Fruit fly (Drosophila melanogaster): ENCODE results near the gene Vha16-3.

Vha16-3 gene

DNA sequence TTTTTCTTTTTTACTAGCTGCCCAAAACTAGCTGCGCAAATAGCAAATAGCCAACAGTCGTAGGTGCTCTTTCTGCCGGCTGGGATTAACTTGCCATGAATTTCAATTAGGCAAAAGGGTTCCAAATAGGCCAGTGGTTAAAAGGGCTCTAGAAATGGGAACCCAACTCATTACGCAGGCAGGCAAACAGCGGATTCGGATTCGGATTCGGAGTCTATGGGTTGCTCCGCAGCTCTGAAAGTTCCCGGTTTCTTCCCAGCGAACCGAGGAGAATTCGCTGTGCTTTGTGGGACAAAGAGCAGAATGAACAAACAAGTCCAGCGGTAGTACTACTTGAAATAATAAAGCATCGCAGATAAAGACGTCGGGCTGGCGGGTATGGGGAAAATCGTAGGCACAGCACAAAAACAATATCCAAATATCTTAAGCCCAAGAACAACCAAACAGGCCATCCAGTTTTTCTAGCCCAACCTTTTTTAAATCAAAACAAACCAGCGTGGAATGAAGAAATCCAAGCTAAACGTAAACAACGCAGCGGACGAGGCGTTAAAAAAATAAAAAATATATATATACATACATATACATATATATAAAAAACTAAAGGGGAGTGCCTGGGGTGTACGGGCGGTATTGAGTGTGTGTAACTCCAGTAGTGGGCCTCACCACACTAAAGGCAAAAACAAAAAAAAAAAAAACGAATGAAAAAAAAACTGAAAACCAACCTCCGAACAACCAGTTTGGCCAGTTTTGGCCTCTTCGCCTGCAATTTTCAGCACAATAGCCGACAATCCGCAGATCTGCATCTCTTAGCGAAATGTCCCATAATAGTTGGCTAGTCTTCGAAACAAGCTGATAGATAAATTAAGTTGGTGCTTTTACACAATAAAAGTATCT is 31.0 kb upstream of the Vha16-3 start:
- no peak for TF ChIP-seq usp (GFP tag; optimal IDR thresholded peaks at IDR 0.05)
- TF ChIP-seq psq (optimal IDR thresholded peaks at IDR 0.05), result no peak
- no peak for TF ChIP-seq Dll (optimal IDR thresholded peaks at IDR 0.05)
- TF ChIP-seq EcR (GFP tag; optimal IDR thresholded peaks at IDR 0.05), result no peak
- no peak for TF ChIP-seq CG8478 (optimal IDR thresholded peaks at IDR 0.05)
- TF ChIP-seq pan (optimal IDR thresholded peaks at IDR 0.05), result no peak

DNA sequence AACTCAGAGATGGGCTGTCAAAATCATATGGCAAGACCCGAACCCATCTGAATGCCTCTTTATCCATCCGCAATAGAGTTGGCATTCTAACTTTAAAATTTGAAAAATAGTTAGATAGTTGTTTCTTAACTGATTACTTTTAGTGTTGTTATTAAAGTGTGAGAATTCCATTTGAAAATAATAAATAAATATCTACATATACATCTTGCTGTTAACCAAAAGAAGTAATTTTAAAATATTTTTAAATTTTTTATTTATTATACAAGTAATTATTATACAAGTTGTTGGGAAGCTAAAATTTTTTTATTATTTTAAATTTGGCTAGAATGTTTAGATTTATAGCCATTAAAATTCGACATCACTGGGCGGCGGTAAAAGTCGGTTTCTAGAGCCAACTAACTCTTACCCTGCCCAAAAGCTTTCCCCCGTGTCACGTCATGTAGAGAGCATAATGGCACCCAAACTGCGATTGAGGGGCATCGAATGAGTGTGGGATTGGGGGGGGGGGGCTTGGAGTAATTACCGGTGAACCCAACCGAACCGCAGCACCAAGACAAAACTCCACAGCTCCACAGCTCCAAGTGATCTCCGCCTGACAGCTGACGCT is 29.5 kb upstream of the Vha16-3 start:
- TF ChIP-seq CG8478 (optimal IDR thresholded peaks at IDR 0.05) (no peak), pan (optimal IDR thresholded peaks at IDR 0.05) (no peak), Dll (optimal IDR thresholded peaks at IDR 0.05) (no peak), psq (optimal IDR thresholded peaks at IDR 0.05) (no peak), usp (GFP tag; optimal IDR thresholded peaks at IDR 0.05) (no peak), EcR (GFP tag; optimal IDR thresholded peaks at IDR 0.05) (no peak)

dm6 chr3L:11444169-11444568 is 28.9 kb upstream of the Vha16-3 start:
- no peak for TF ChIP-seq EcR (GFP tag; optimal IDR thresholded peaks at IDR 0.05)
- no peak for TF ChIP-seq pan (optimal IDR thresholded peaks at IDR 0.05)
- no peak for TF ChIP-seq usp (GFP tag; optimal IDR thresholded peaks at IDR 0.05)
- TF ChIP-seq Dll (optimal IDR thresholded peaks at IDR 0.05), result no peak
- TF ChIP-seq CG8478 (optimal IDR thresholded peaks at IDR 0.05), result no peak
- TF ChIP-seq psq (optimal IDR thresholded peaks at IDR 0.05), result no peak

dm6 chr3L:11444861-11445260 is 28.2 kb upstream of the Vha16-3 start, which contains the start of gene CG7557:
Gene CG7557, plus strand, starts transcription at chr3L:11445161.
- TF ChIP-seq Dll (optimal IDR thresholded peaks at IDR 0.05) (no peak), psq (optimal IDR thresholded peaks at IDR 0.05) (no peak), pan (optimal IDR thresholded peaks at IDR 0.05) (no peak), CG8478 (optimal IDR thresholded peaks at IDR 0.05) (no peak)

DNA sequence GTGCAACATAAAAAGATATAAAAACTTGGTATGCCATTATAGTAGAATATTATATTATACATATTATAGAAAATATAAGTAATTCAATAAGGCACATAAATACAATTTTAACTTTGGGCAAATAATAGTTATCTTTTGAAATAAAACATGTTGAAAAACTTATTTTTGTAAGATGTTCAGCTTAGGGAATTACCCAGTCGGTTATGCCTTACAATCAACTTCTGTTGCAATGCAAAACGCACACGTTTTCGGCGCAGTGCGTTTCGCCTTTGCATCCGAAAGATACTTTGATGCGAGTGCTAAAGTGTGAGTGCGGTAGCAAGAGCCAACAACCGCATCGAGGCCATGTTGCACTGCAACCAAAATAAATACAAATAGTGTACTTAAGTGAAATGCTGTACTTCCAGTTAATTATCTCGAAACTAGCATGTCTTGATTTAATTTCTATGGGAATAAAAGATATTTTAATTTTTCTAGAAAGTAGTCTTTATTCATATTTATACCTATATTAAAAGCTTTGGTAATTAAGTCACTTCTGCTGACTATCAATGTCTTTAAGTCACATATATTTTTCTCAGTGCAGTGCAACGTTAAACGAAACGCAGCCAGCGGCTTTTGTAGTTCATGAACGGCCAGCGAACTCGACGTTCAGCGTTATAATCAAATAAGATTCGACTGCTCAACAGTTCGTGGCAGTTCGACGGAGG is 25.9 kb upstream of the Vha16-3 start:
- peak in 1 of 2 experiments; percentile 90 for TF ChIP-seq EcR (GFP tag; optimal IDR thresholded peaks at IDR 0.05)
- TF ChIP-seq usp (GFP tag; optimal IDR thresholded peaks at IDR 0.05), result no peak

DNA sequence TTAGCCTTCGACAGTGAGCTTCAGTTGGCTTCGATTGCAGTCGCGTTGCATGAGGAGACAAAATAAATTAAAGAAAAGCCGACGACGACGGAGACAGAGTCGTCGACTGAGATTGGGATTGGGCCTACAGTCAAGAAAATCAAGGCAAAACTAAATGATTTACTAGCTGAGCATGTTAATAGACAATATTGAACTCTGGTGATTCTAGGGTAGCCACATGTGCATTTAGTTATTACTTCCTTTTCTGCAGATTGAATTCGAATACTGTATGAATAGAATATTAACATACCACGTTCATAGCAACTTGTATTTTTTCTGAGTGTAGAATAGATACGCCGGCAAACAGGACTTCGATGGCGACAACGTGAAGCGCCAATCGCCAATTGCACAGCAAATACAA is 24.7 kb upstream of the Vha16-3 start:
- TF ChIP-seq Dll (optimal IDR thresholded peaks at IDR 0.05), result no peak
- no peak for TF ChIP-seq pan (optimal IDR thresholded peaks at IDR 0.05)
- TF ChIP-seq usp (GFP tag; optimal IDR thresholded peaks at IDR 0.05), result no peak
- TF ChIP-seq psq (optimal IDR thresholded peaks at IDR 0.05), result no peak
- TF ChIP-seq CG8478 (optimal IDR thresholded peaks at IDR 0.05), result no peak
- TF ChIP-seq EcR (GFP tag; optimal IDR thresholded peaks at IDR 0.05), result no peak

DNA sequence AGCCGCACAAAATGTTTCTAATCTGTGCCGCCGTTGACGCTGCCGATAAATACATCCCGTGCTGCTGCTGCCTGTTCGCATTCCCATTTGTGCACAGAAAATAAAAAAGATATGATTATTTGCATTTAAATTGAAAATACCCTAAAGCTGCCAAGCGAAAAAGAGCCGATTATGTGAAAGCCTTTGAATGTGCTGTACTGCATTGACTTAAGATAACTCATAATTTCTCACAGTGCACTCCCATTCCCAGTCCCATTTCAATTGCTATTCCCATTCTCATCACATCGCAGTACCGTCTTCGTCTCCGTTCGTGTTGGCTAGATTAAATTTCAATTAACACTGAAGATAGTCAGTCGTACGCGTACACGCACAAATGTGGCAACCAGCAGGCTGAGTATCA is 24.2 kb upstream of the Vha16-3 start:
- TF ChIP-seq usp (GFP tag; optimal IDR thresholded peaks at IDR 0.05), result no peak

DNA sequence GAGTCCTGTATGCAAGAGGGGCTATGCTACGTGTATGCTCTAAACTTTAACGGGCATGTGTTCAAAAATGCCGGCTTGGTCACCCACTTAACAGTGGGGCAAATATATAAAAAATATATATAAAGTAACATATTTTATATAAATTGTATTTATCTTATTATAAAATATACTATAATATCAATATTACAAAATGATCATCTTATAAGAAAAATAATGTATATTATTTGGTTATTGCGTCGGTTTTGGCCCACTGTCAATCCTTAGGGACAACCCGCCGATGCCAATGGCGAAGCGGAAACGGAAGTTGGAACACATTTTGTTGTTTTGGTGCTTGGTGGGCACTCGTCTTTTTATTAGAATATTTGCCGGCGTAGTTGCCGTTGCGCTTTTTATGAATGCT is 22.6 kb upstream of the Vha16-3 start:
- TF ChIP-seq Dll (optimal IDR thresholded peaks at IDR 0.05) (no peak), usp (GFP tag; optimal IDR thresholded peaks at IDR 0.05) (no peak), pan (optimal IDR thresholded peaks at IDR 0.05) (no peak), psq (optimal IDR thresholded peaks at IDR 0.05) (no peak), EcR (GFP tag; optimal IDR thresholded peaks at IDR 0.05) (no peak), CG8478 (optimal IDR thresholded peaks at IDR 0.05) (no peak)

DNA sequence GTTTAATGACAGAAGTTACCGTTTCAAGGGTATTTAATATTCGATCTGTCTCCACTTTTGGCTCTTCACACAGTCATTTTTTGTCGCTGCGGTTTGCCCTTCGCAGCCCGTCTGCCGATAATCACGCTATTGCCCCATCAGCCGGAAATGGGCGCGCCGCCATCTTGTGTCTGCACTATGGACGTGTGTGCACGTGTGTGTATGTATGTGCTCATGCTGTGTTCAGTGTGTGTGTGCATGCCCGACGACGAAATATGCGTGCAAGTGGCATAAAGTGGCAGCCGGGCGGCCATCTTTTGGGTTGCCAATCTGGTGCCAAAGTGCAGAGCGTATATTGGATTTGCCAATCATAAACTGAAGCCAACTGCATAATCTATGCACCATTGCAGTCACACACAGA is 18.6 kb upstream of the Vha16-3 start:
- no peak for TF ChIP-seq usp (GFP tag; optimal IDR thresholded peaks at IDR 0.05)
- TF ChIP-seq EcR (GFP tag; optimal IDR thresholded peaks at IDR 0.05), result no peak
- TF ChIP-seq CG8478 (optimal IDR thresholded peaks at IDR 0.05), result no peak
- no peak for TF ChIP-seq psq (optimal IDR thresholded peaks at IDR 0.05)
- no peak for TF ChIP-seq pan (optimal IDR thresholded peaks at IDR 0.05)
- no peak for TF ChIP-seq Dll (optimal IDR thresholded peaks at IDR 0.05)

dm6 chr3L:11458370-11458769 is 14.7 kb upstream of the Vha16-3 start, which contains the start of the genes CG12289 and CG7551:
Gene CG12289, minus strand, starts transcription at chr3L:11458470.
Gene CG7551, plus strand, starts transcription at chr3L:11458490.
- TF ChIP-seq CG8478 (optimal IDR thresholded peaks at IDR 0.05) (no peak), usp (GFP tag; optimal IDR thresholded peaks at IDR 0.05) (no peak), psq (optimal IDR thresholded peaks at IDR 0.05) (no peak)

dm6 chr3L:11465371-11465914 is 7.6 kb upstream of the Vha16-3 start, which contains the start of gene Fum3:
Gene Fum3, minus strand, starts transcription at chr3L:11465864.
- TF ChIP-seq EcR (GFP tag; optimal IDR thresholded peaks at IDR 0.05) (no peak), psq (optimal IDR thresholded peaks at IDR 0.05) (no peak), usp (GFP tag; optimal IDR thresholded peaks at IDR 0.05) (no peak), pan (optimal IDR thresholded peaks at IDR 0.05) (no peak), Dll (optimal IDR thresholded peaks at IDR 0.05) (no peak), CG8478 (optimal IDR thresholded peaks at IDR 0.05) (no peak)

DNA sequence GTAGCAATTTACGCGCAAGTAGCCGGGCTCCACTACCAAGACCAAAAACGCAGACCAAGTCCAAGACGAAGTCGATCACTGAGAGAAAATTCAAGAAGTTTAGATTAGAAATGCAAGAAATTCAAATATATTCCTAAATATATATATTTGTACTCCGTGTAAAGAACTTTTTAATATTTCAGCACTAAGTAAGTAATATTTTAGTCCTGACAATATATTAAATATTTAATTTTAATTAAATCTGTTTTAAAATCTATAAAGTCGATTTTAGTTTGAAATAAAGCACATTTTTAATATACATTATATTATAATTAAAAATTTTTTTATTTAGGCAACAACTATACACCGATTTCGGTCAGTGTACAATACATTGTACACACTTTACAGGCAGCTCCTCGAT is 6.1 kb upstream of the Vha16-3 start:
- TF ChIP-seq usp (GFP tag; optimal IDR thresholded peaks at IDR 0.05), result no peak
- TF ChIP-seq Dll (optimal IDR thresholded peaks at IDR 0.05), result no peak
- TF ChIP-seq pan (optimal IDR thresholded peaks at IDR 0.05), result no peak
- no peak for TF ChIP-seq EcR (GFP tag; optimal IDR thresholded peaks at IDR 0.05)
- no peak for TF ChIP-seq psq (optimal IDR thresholded peaks at IDR 0.05)
- TF ChIP-seq CG8478 (optimal IDR thresholded peaks at IDR 0.05), result no peak
